Worm (Caenorhabditis elegans): ENCODE measurements around the gene T28F3.9.
A peak's percentile ranks its signal among the peaks of the same experiment; 100 is the strongest.

The T28F3.9 gene

ce11 chrIV:17291629-17292199 is 16.6 kb upstream of the T28F3.9 start, which contains the start of the genes T28F3.11 and slc-17.4:
Gene T28F3.11 (minus strand): TSS chrIV:17291679.
Gene slc-17.4 (minus strand): TSS chrIV:17291733.
- TF ChIP-seq unc-42 (tag; optimal IDR thresholded peaks at IDR 0.05), result peak; percentile 72
- no peak for TF ChIP-seq ceh-34 (tag; optimal IDR thresholded peaks at IDR 0.05)

ce11 chrIV:17292350-17292749 is 16.0 kb upstream of the T28F3.9 start:
- TF ChIP-seq pros-1 (tag; optimal IDR thresholded peaks at IDR 0.05), result no peak
- TF ChIP-seq T23F11.4 (GFP tag; optimal IDR thresholded peaks at IDR 0.05), result no peak
- TF ChIP-seq Y22D7AL.16 (tag; optimal IDR thresholded peaks at IDR 0.05), result no peak
- no peak for TF ChIP-seq npax-4 (tag; optimal IDR thresholded peaks at IDR 0.05)
- TF ChIP-seq hlh-30 (tag; optimal IDR thresholded peaks at IDR 0.05; ENCODE audit: insufficient read depth), result no peak
- TF ChIP-seq C08G9.2 (tag; optimal IDR thresholded peaks at IDR 0.05), result no peak
- no peak for TF ChIP-seq fkh-10 (GFP tag; optimal IDR thresholded peaks at IDR 0.05)
- TF ChIP-seq sox-4 (tag; optimal IDR thresholded peaks at IDR 0.05), result no peak
- no peak for TF ChIP-seq mec-3 (tag; optimal IDR thresholded peaks at IDR 0.05; ENCODE audit: borderline replicate concordance)
- TF ChIP-seq tbx-2 (tag; optimal IDR thresholded peaks at IDR 0.05), result no peak
- TF ChIP-seq unc-3 (GFP tag; conservative IDR thresholded peaks at IDR 0.05), result no peak
- no peak for TF ChIP-seq unc-3 (tag; optimal IDR thresholded peaks at IDR 0.05)
- TF ChIP-seq hlh-15 (tag; optimal IDR thresholded peaks at IDR 0.05), result no peak
- no peak for TF ChIP-seq ceh-6 (GFP tag; optimal IDR thresholded peaks at IDR 0.05)
- TF ChIP-seq ceh-14 (tag; optimal IDR thresholded peaks at IDR 0.05), result no peak
- TF ChIP-seq nhr-232 (tag; optimal IDR thresholded peaks at IDR 0.05), result no peak
- no peak for TF ChIP-seq ceh-31 (tag; optimal IDR thresholded peaks at IDR 0.05)
- no peak for TF ChIP-seq ceh-2 (tag; optimal IDR thresholded peaks at IDR 0.05)
- no peak for TF ChIP-seq hlh-8 (tag; optimal IDR thresholded peaks at IDR 0.05)
- no peak for TF ChIP-seq ceh-30 (tag; optimal IDR thresholded peaks at IDR 0.05)
- TF ChIP-seq K09A11.1 (tag; optimal IDR thresholded peaks at IDR 0.05; ENCODE audit: insufficient read depth), result no peak

- TF ChIP-seq ahr-1 (tag; optimal IDR thresholded peaks at IDR 0.05) (no peak), ceh-34 (tag; optimal IDR thresholded peaks at IDR 0.05) (no peak), tbx-2 (tag; optimal IDR thresholded peaks at IDR 0.05) (no peak), tbx-7 (tag; optimal IDR thresholded peaks at IDR 0.05) (no peak), pat-9 (tag; optimal IDR thresholded peaks at IDR 0.05) (no peak), che-1 (tag; optimal IDR thresholded peaks at IDR 0.05) (no peak), ceh-22 (tag; optimal IDR thresholded peaks at IDR 0.05) (no peak), mec-3 (tag; optimal IDR thresholded peaks at IDR 0.05; ENCODE audit: borderline replicate concordance) (no peak), dve-1 (tag; optimal IDR thresholded peaks at IDR 0.05) (no peak), madf-2 (tag; optimal IDR thresholded peaks at IDR 0.05) (no peak), odd-2 (tag; optimal IDR thresholded peaks at IDR 0.05) (no peak), ceh-9 (tag; optimal IDR thresholded peaks at IDR 0.05) (no peak), sdc-2 (tag; optimal IDR thresholded peaks at IDR 0.05) (no peak), fkh-6 (tag; optimal IDR thresholded peaks at IDR 0.05) (no peak)
Observed at ce11 chrIV:17293068-17293467, 15.2 kb upstream of the T28F3.9 start.

DNA sequence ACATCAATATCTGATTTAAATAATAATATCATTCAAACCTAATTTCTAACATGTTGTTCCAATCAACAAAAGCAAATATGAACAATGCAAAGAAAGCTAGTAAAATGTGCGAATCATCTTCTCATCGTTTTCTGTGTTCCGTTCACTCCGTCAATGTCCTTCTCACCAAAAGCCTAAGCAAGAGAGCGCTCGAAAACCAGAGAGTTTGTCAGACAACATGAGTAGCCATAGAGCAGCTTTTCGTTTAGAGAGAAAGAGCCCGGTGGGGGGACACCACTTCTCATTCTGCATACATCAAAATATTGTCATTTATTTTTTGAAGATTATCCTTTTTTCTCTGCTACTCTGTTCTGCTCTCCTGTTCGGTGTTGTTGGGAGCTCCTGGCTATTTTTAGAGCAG is 14.6 kb upstream of the T28F3.9 start:
- TF ChIP-seq unc-55 (GFP tag; optimal IDR thresholded peaks at IDR 0.05) (peak; percentile 18), unc-3 (GFP tag; conservative IDR thresholded peaks at IDR 0.05) (no peak), unc-3 (tag; optimal IDR thresholded peaks at IDR 0.05) (no peak)

DNA sequence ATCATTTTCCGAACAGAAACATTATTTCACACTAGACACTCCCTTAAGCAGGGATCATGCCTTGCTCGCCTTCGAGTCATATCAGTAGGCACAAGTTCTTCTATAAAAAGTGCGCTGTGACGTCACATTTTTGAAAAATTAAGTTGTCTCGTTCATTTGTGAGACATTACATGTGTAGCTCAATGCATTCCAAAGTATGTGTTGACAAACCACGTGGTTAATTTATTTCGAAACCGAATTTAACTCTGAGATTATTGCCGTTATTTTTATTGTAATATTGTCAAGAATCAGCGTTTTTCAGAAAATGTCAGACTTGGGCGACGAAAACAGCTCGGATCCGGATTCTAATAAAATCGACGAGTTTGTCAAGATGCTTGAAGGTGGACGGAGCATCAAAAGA is 13.8 kb upstream of the T28F3.9 start, which contains the start of gene T28F3.5:
Gene T28F3.5 (plus strand): TSS at position 301 of the 400 bp plus-strand sequence.
- TF ChIP-seq ceh-48 (tag; optimal IDR thresholded peaks at IDR 0.05), result no peak
- no peak for TF ChIP-seq ceh-9 (tag; optimal IDR thresholded peaks at IDR 0.05)
- TF ChIP-seq ama-1 (optimal IDR thresholded peaks at IDR 0.05), result no peak
- no peak for TF ChIP-seq C08G9.2 (tag; optimal IDR thresholded peaks at IDR 0.05)
- no peak for TF ChIP-seq dmd-4 (tag; optimal IDR thresholded peaks at IDR 0.05; ENCODE audit: borderline replicate concordance)
- TF ChIP-seq pat-9 (tag; optimal IDR thresholded peaks at IDR 0.05), result no peak
- no peak for TF ChIP-seq nfya-1 (tag; optimal IDR thresholded peaks at IDR 0.05)
- TF ChIP-seq unc-3 (GFP tag; conservative IDR thresholded peaks at IDR 0.05), result no peak
- TF ChIP-seq unc-3 (tag; optimal IDR thresholded peaks at IDR 0.05), result no peak
- no peak for TF ChIP-seq hlh-30 (tag; optimal IDR thresholded peaks at IDR 0.05; ENCODE audit: insufficient read depth)
- no peak for TF ChIP-seq hlh-6 (tag; optimal IDR thresholded peaks at IDR 0.05)
- TF ChIP-seq pax-1 (tag; optimal IDR thresholded peaks at IDR 0.05), result no peak
- no peak for TF ChIP-seq Y22D7AL.16 (tag; optimal IDR thresholded peaks at IDR 0.05)
- no peak for TF ChIP-seq ets-4 (tag; optimal IDR thresholded peaks at IDR 0.05)
- no peak for TF ChIP-seq fkh-10 (GFP tag; optimal IDR thresholded peaks at IDR 0.05)
- no peak for TF ChIP-seq gmeb-2 (tag; optimal IDR thresholded peaks at IDR 0.05)
